Worm (Caenorhabditis elegans) whole organism, mixed stage, embryonic: Measurements from ENCODE around the gene crb-1.

Source experiments
- ceh-83 ChIP-seq: fragments of 200-800 bp; sonication (Bioruptor generic); optimal IDR thresholded peaks from 2 replicates; lab custom pipeline; 2018; ENCODE audit warnings: mild to moderate bottlenecking, missing genetic modification characterization, missing compliant biosample characterization
- ces-1 ChIP-seq: fragments of 150-350 bp; optimal IDR thresholded peaks from 2 replicates; lab custom pipeline; 2014; ENCODE audit warnings: missing biosample characterization, missing genetic modification reagents, missing genetic modification characterization
- unc-62 ChIP-seq: fragments of 150-350 bp; optimal IDR thresholded peaks from 2 replicates; lab custom pipeline; 2014; ENCODE audit warnings: missing biosample characterization, missing genetic modification reagents, missing genetic modification characterization
- ztf-11 ChIP-seq: fragments of 150-350 bp; optimal IDR thresholded peaks from 2 replicates; lab custom pipeline; 2014; ENCODE audit warnings: missing biosample characterization, missing genetic modification characterization

DNA sequence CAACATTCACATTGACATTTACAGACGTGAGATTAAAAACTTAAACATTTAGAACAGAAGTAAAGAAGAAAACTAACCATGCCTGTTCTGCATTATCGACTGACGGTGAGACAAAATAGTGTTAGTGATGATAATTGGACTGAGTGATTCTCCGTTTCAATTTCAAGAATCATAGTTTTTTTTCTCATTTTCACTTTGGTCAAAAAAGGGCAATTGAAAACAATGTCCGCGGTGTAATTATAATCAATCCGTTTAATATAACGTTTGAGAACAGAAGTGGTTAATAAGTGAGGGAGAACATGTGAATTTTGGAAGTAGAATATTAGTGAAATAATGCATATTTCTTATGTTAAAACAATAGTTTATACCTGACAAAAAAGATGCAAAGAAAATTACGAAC, 34.1 kb downstream of the crb-1 start, which contains the start of gene F10D7.10:
- TF ChIP-seq ceh-83 (GFP tag; lab: Kevin White, UChicago) (no peak), ztf-11 (tag; lab: Kevin White, UChicago) (no peak), unc-62 (GFP tag; lab: Kevin White, UChicago) (no peak), ces-1 (GFP tag; lab: Kevin White, UChicago) (no peak)
